Worm (Caenorhabditis elegans) whole organism, early embryonic: ENCODE results near the gene col-174.

Source experiments
- ama-1 ChIP-seq: fragments of 150-350 bp; optimal IDR thresholded peaks from 2 replicates; lab custom pipeline; 2014
- ceh-36 ChIP-seq: sonication (generic microtip); optimal IDR thresholded peaks from 2 replicates; lab custom pipeline; 2016; ENCODE audit warnings: missing genetic modification characterization, inconsistent platforms, missing compliant biosample characterization
- ets-7 ChIP-seq: sonication (generic microtip); optimal IDR thresholded peaks from 2 replicates; lab custom pipeline; 2016; ENCODE audit warnings: missing genotype, missing genetic modification characterization, missing compliant biosample characterization
- flt-1 ChIP-seq: fragments of 200-800 bp; sonication (Bioruptor generic); IDR thresholded peaks from 2 replicates; pipeline ENCODE4 v1.3.6; 2022; ENCODE audit warnings: missing genetic modification characterization, missing compliant biosample characterization
- hmbx-1 ChIP-seq: sonication (generic microtip); optimal IDR thresholded peaks from 2 replicates; lab custom pipeline; 2016; ENCODE audit warnings: mild to moderate bottlenecking, missing genetic modification characterization, missing compliant biosample characterization
- hnd-1 ChIP-seq: sonication (generic microtip); optimal IDR thresholded peaks from 2 replicates; lab custom pipeline; 2016; ENCODE audit warnings: missing genetic modification characterization, missing compliant biosample characterization
- pes-1 ChIP-seq: fragments of 200-800 bp; sonication (Bioruptor generic); IDR thresholded peaks from 2 replicates; pipeline ENCODE4 v1.3.6; 2022; ENCODE audit warnings: missing genetic modification reagents, missing genetic modification characterization, missing compliant biosample characterization
- scrt-1 ChIP-seq: fragments of 200-800 bp; sonication (Bioruptor generic); IDR thresholded peaks from 2 replicates; pipeline ENCODE4 v1.3.6; 2022; ENCODE audit warnings: missing genetic modification characterization, missing compliant biosample characterization
- tra-4 ChIP-seq: sonication (generic microtip); optimal IDR thresholded peaks from 2 replicates; lab custom pipeline; 2017; ENCODE audit warnings: missing genetic modification characterization, missing compliant biosample characterization

ce11 chrX:7519569-7519968, 27.0 kb upstream of the col-174 start, which contains the start of gene chts-1:
- TF ChIP-seq ama-1 (lab: Kevin White, UChicago) (no peak), hmbx-1 (no peak), ets-7 (no peak), tra-4 (tag; lab: Kevin White, UChicago) (no peak), flt-1 (no peak), hnd-1 (tag; lab: Kevin White, UChicago) (no peak), pes-1 (GFP tag; lab: Robert Waterston, UW) (no peak), scrt-1 (no peak), ceh-36 (tag; lab: Kevin White, UChicago) (no peak)
